Fruit fly (Drosophila melanogaster): Measurements from ENCODE around the gene kuz.

Gene kuz

dm6 chr2L:13570982-13571426, 21.1 kb downstream of the kuz start:
- TF ChIP-seq Abd-B (GFP tag; optimal IDR thresholded peaks at IDR 0.05) (no peak), Dfd (GFP tag; optimal IDR thresholded peaks at IDR 0.05) (no peak), Dif (GFP tag; optimal IDR thresholded peaks at IDR 0.05; ENCODE audit: partially characterized antibody) (no peak), OdsH (GFP tag; optimal IDR thresholded peaks at IDR 0.05) (peak; percentile 85), h (GFP tag; optimal IDR thresholded peaks at IDR 0.05) (peak; percentile 89), woc (GFP tag; optimal IDR thresholded peaks at IDR 0.05) (peak; percentile 75), pan (optimal IDR thresholded peaks at IDR 0.05) (no peak), Vsx2 (GFP tag; optimal IDR thresholded peaks at IDR 0.05; ENCODE audit: partially characterized antibody) (no peak), CG9705 (GFP tag; optimal IDR thresholded peaks at IDR 0.05) (peak; percentile 73), dsf (GFP tag; optimal IDR thresholded peaks at IDR 0.05; ENCODE audit: borderline replicate concordance) (no peak), usp (GFP tag; optimal IDR thresholded peaks at IDR 0.05) (no peak), jim (GFP tag; optimal IDR thresholded peaks at IDR 0.05) (no peak), Myc (optimal IDR thresholded peaks at IDR 0.05) (no peak), HLH106 (tag; optimal IDR thresholded peaks at IDR 0.05) (peak; percentile 79), Rel (GFP tag; optimal IDR thresholded peaks at IDR 0.05) (peak; percentile 48), Rel (tag; optimal IDR thresholded peaks at IDR 0.05) (peak; percentile 40), lola (GFP tag; optimal IDR thresholded peaks at IDR 0.05) (no peak), Jra (GFP tag; optimal IDR thresholded peaks at IDR 0.05) (peak; percentile 29), ey (GFP tag; optimal IDR thresholded peaks at IDR 0.05) (peak; percentile 82), dl (GFP tag; optimal IDR thresholded peaks at IDR 0.05; ENCODE audit: insufficient read depth in 1 of 2, partially characterized antibody in 2 of 2) (no peak), dmrt93B (GFP tag; optimal IDR thresholded peaks at IDR 0.05) (peak; percentile 81), rgr (GFP tag; optimal IDR thresholded peaks at IDR 0.05) (peak; percentile 85), GATAd (GFP tag; optimal IDR thresholded peaks at IDR 0.05) (no peak), sage (GFP tag; optimal IDR thresholded peaks at IDR 0.05) (peak; percentile 79), CrebA (GFP tag; optimal IDR thresholded peaks at IDR 0.05; ENCODE audit: borderline replicate concordance) (peak; percentile 32), Hnf4 (GFP tag; optimal IDR thresholded peaks at IDR 0.05) (peak; percentile 70), tai (GFP tag; optimal IDR thresholded peaks at IDR 0.05) (peak; percentile 10), Hr78 (GFP tag; optimal IDR thresholded peaks at IDR 0.05) (no peak), CG32264 (GFP tag; optimal IDR thresholded peaks at IDR 0.05) (peak; percentile 53), Hr83 (GFP tag; optimal IDR thresholded peaks at IDR 0.05; ENCODE audit: poor library complexity, severe bottlenecking) (no peak), psq (GFP tag; optimal IDR thresholded peaks at IDR 0.05) (peak; percentile 81), Mio (GFP tag; optimal IDR thresholded peaks at IDR 0.05) (peak; percentile 52), br (GFP tag; optimal IDR thresholded peaks at IDR 0.05) (peak; percentile 91), N (GFP tag; optimal IDR thresholded peaks at IDR 0.05) (no peak), sv (GFP tag; optimal IDR thresholded peaks at IDR 0.05) (no peak), Sp1 (GFP tag; optimal IDR thresholded peaks at IDR 0.05) (peak; percentile 95), brk (GFP tag; optimal IDR thresholded peaks at IDR 0.05) (no peak), foxo (GFP tag; optimal IDR thresholded peaks at IDR 0.05) (peak in 1 of 2 experiments; percentile 91), fru (GFP tag; optimal IDR thresholded peaks at IDR 0.05) (peak; percentile 87)

- TF ChIP-seq woc (GFP tag; optimal IDR thresholded peaks at IDR 0.05) (peak; percentile 23), OdsH (GFP tag; optimal IDR thresholded peaks at IDR 0.05) (no peak), foxo (GFP tag; optimal IDR thresholded peaks at IDR 0.05) (peak in 1 of 2 experiments; percentile 30), Sp1 (GFP tag; optimal IDR thresholded peaks at IDR 0.05) (peak; percentile 42), ey (GFP tag; optimal IDR thresholded peaks at IDR 0.05) (no peak), Jra (GFP tag; optimal IDR thresholded peaks at IDR 0.05) (no peak), br (GFP tag; optimal IDR thresholded peaks at IDR 0.05) (no peak), Dfd (GFP tag; optimal IDR thresholded peaks at IDR 0.05) (no peak), HLH106 (tag; optimal IDR thresholded peaks at IDR 0.05) (peak; percentile 48), dsf (GFP tag; optimal IDR thresholded peaks at IDR 0.05; ENCODE audit: borderline replicate concordance) (no peak), dmrt93B (GFP tag; optimal IDR thresholded peaks at IDR 0.05) (peak; percentile 13), tai (GFP tag; optimal IDR thresholded peaks at IDR 0.05) (no peak), sv (GFP tag; optimal IDR thresholded peaks at IDR 0.05) (no peak), psq (GFP tag; optimal IDR thresholded peaks at IDR 0.05) (peak; percentile 46), GATAd (GFP tag; optimal IDR thresholded peaks at IDR 0.05) (no peak), Rel (GFP tag; optimal IDR thresholded peaks at IDR 0.05) (no peak), Rel (tag; optimal IDR thresholded peaks at IDR 0.05) (no peak), Abd-B (GFP tag; optimal IDR thresholded peaks at IDR 0.05) (no peak), brk (GFP tag; optimal IDR thresholded peaks at IDR 0.05) (no peak), pan (optimal IDR thresholded peaks at IDR 0.05) (no peak), fru (GFP tag; optimal IDR thresholded peaks at IDR 0.05) (peak; percentile 17), h (GFP tag; optimal IDR thresholded peaks at IDR 0.05) (peak; percentile 2)
Measured at dm6 chr2L:13571791-13572451, 22.0 kb downstream of the kuz start.

Measured in whole organism, wandering third instar larva.